Worm (Caenorhabditis elegans): Measurements from ENCODE around the gene mua-3.

DNA sequence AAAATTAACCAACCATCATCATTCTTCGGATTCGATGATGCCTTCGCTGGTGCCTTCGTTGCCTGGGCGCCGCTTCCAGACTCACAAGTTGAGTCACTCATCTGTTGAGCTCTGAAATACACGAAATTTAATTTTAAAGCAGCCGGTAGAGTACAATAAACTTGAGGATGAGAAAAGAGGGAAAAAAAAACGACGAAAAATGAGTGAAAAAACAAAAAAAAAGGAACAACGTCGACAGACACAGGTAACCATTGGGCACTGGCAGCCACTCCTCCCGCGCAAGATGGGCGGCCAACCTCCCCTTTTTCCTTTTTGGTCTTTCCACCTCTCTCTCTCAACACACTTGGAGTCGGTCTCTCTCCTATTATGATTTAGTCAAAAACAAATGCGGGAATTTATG is 13.8 kb upstream of the mua-3 start, which contains the start of gene K08E5.1:
- no peak for TF ChIP-seq ztf-11 (tag; optimal IDR thresholded peaks at IDR 0.05)
- TF ChIP-seq Y48G9A.11 (GFP tag; IDR thresholded peaks at IDR 0.05) = no peak
- TF ChIP-seq T26A8.4 (GFP tag; IDR thresholded peaks at IDR 0.05) = no peak
- TF ChIP-seq T20F7.1 (GFP tag; optimal IDR thresholded peaks at IDR 0.05) = no peak
- no peak for TF ChIP-seq lin-15B (tag; optimal IDR thresholded peaks at IDR 0.05)
- no peak for TF ChIP-seq dmd-8 (GFP tag; IDR thresholded peaks at IDR 0.05)
- no peak for TF ChIP-seq nhr-237 (tag; optimal IDR thresholded peaks at IDR 0.05)
- TF ChIP-seq daf-8 (GFP tag; IDR thresholded peaks at IDR 0.05) = no peak
